Worm (Caenorhabditis elegans) whole organism, L3 larva: ENCODE data around the gene hrg-2.

Experiments
- ZK546.5 ChIP-seq: sonication (generic microtip); optimal IDR thresholded peaks from 2 replicates; lab custom pipeline; 2017; ENCODE audit warnings: missing biosample characterization, missing genetic modification characterization
- ama-1 ChIP-seq: fragments of 150-350 bp; optimal IDR thresholded peaks from 2 replicates; lab custom pipeline; 2018
- ceh-28 ChIP-seq: fragments of 150-350 bp; optimal IDR thresholded peaks from 2 replicates; lab custom pipeline; 2014; ENCODE audit warnings: missing biosample characterization, missing genetic modification reagents, missing genetic modification characterization
- ceh-82 ChIP-seq: fragments of 150-350 bp; optimal IDR thresholded peaks from 2 replicates; lab custom pipeline; 2014; ENCODE audit warnings: missing biosample characterization, missing genetic modification characterization
- ceh-9 ChIP-seq: sonication (generic microtip); optimal IDR thresholded peaks from 2 replicates; lab custom pipeline; 2018; ENCODE audit warnings: missing biosample characterization, missing genetic modification characterization
- egl-27 ChIP-seq: sonication (generic microtip); optimal IDR thresholded peaks from 4 replicates; lab custom pipeline; 2017; ENCODE audit warnings: missing biosample characterization, missing genetic modification reagents, missing genetic modification characterization
- elt-1 ChIP-seq: fragments of 150-350 bp; optimal IDR thresholded peaks from 2 replicates; lab custom pipeline; 2014; ENCODE audit warnings: missing biosample characterization, missing genetic modification characterization
- elt-2 ChIP-seq: sonication (generic microtip); optimal IDR thresholded peaks from 2 replicates; lab custom pipeline; 2016; ENCODE audit warnings: missing genetic modification reagents, mild to moderate bottlenecking, missing genetic modification characterization, missing compliant biosample characterization
- elt-3 ChIP-seq, 3 experiments: fragments of 150-350 bp in 1 of 3; sonication (generic microtip) in 2 of 3; optimal IDR thresholded peaks; 2 replicates in 2 of 3; 4 replicates in 1 of 3; lab custom pipeline; 2014 to 2017; ENCODE audit warnings: missing biosample characterization in 3 of 3, missing genetic modification characterization in 3 of 3
- eor-1 ChIP-seq, 2 experiments: fragments of 150-350 bp; optimal IDR thresholded peaks; 2 replicates each; lab custom pipeline; 2014 to 2018; ENCODE audit warnings: missing biosample characterization in 2 of 2, missing genetic modification characterization in 2 of 2
- fkh-10 ChIP-seq: sonication (generic microtip); optimal IDR thresholded peaks from 2 replicates; lab custom pipeline; 2017; ENCODE audit warnings: missing biosample characterization, missing genetic modification reagents, missing genetic modification characterization
- fkh-2 ChIP-seq: fragments of 150-350 bp; optimal IDR thresholded peaks from 2 replicates; lab custom pipeline; 2014; ENCODE audit warnings: missing biosample characterization, missing genetic modification reagents, missing genetic modification characterization
- fos-1 ChIP-seq: fragments of 150-350 bp; optimal IDR thresholded peaks from 2 replicates; lab custom pipeline; 2014; ENCODE audit warnings: missing biosample characterization, missing genetic modification characterization
- hmg-11 ChIP-seq: sonication (generic microtip); optimal IDR thresholded peaks from 2 replicates; lab custom pipeline; 2016; ENCODE audit warnings: missing genetic modification characterization, missing compliant biosample characterization
- lin-39 ChIP-seq: fragments of 150-350 bp; optimal IDR thresholded peaks from 2 replicates; lab custom pipeline; 2018; ENCODE audit warnings: missing biosample characterization, missing genetic modification reagents, missing genetic modification characterization
- lsy-12 ChIP-seq: sonication (generic microtip); optimal IDR thresholded peaks from 2 replicates; lab custom pipeline; 2016; ENCODE audit warnings: mild to moderate bottlenecking, missing genetic modification characterization, missing compliant biosample characterization
- mml-1 ChIP-seq: fragments of 150-350 bp; sonication (generic microtip); optimal IDR thresholded peaks from 3 replicates; lab custom pipeline; 2014; ENCODE audit warnings: missing biosample characterization, missing genetic modification characterization
- nfya-1 ChIP-seq: sonication (generic microtip); optimal IDR thresholded peaks from 2 replicates; lab custom pipeline; 2017; ENCODE audit warnings: missing genetic modification characterization, mild to moderate bottlenecking, missing compliant biosample characterization, antibody characterized with exemption, moderate library complexity; ENCODE audit not compliant: insufficient read depth
- nhr-11 ChIP-seq: fragments of 150-350 bp; optimal IDR thresholded peaks from 2 replicates; lab custom pipeline; 2014; ENCODE audit warnings: missing biosample characterization, missing genetic modification characterization
- nhr-12 ChIP-seq: fragments of 150-350 bp; optimal IDR thresholded peaks from 2 replicates; lab custom pipeline; 2014; ENCODE audit warnings: missing biosample characterization, missing genetic modification characterization
- nhr-23 ChIP-seq: fragments of 150-350 bp; optimal IDR thresholded peaks from 2 replicates; lab custom pipeline; 2014; ENCODE audit warnings: missing biosample characterization, missing genetic modification reagents, missing genetic modification characterization
- nhr-25 ChIP-seq: sonication (generic microtip); optimal IDR thresholded peaks from 2 replicates; lab custom pipeline; 2017; ENCODE audit warnings: missing biosample characterization, missing genetic modification characterization
- nhr-28 ChIP-seq: fragments of 150-350 bp; optimal IDR thresholded peaks from 2 replicates; lab custom pipeline; 2014; ENCODE audit warnings: missing biosample characterization, missing genetic modification characterization
- nhr-43 ChIP-seq: sonication (generic microtip); optimal IDR thresholded peaks from 2 replicates; lab custom pipeline; 2016; ENCODE audit warnings: mild to moderate bottlenecking, missing genetic modification characterization, missing compliant biosample characterization; ENCODE audit not compliant: poor library complexity, severe bottlenecking
- nhr-76 ChIP-seq: fragments of 150-350 bp; sonication (generic microtip); optimal IDR thresholded peaks from 5 replicates; lab custom pipeline; 2014; ENCODE audit warnings: missing biosample characterization, missing genetic modification characterization
- pha-4 ChIP-seq: fragments of 150-350 bp; optimal IDR thresholded peaks from 2 replicates; lab custom pipeline; 2014; ENCODE audit warnings: missing biosample characterization, missing genetic modification reagents, missing genetic modification characterization
- pqm-1 ChIP-seq: fragments of 150-350 bp; optimal IDR thresholded peaks from 2 replicates; lab custom pipeline; 2017; ENCODE audit warnings: missing biosample characterization, missing genetic modification characterization, inconsistent platforms
- skn-1 ChIP-seq: fragments of 150-350 bp; optimal IDR thresholded peaks from 2 replicates; lab custom pipeline; 2014; ENCODE audit warnings: missing biosample characterization, missing genetic modification characterization
- snpc-4 ChIP-seq: fragments of 150-350 bp; optimal IDR thresholded peaks from 2 replicates; lab custom pipeline; 2014; ENCODE audit warnings: missing biosample characterization, missing genetic modification characterization
- tbx-2 ChIP-seq: sonication (generic microtip); optimal IDR thresholded peaks from 2 replicates; lab custom pipeline; 2016; ENCODE audit warnings: mild to moderate bottlenecking, missing genetic modification characterization, missing compliant biosample characterization
- unc-39 ChIP-seq: sonication (generic microtip); optimal IDR thresholded peaks from 4 replicates; lab custom pipeline; 2017; ENCODE audit warnings: missing biosample characterization, missing genetic modification characterization
- unc-62 ChIP-seq: fragments of 150-350 bp; sonication (generic microtip); optimal IDR thresholded peaks from 4 replicates; lab custom pipeline; 2014; ENCODE audit warnings: missing biosample characterization, missing genetic modification reagents, missing genetic modification characterization
- zag-1 ChIP-seq: fragments of 150-350 bp; optimal IDR thresholded peaks from 2 replicates; lab custom pipeline; 2014; ENCODE audit warnings: missing biosample characterization, missing genetic modification characterization
- ztf-11 ChIP-seq: fragments of 150-350 bp; optimal IDR thresholded peaks from 2 replicates; lab custom pipeline; 2014; ENCODE audit warnings: missing biosample characterization, missing genetic modification characterization

Gene hrg-2

ce11 chrV:12420843-12421242, 10.5 kb upstream of the hrg-2 start, which contains the start of gene C54D10.4:
Gene C54D10.4, minus strand, starts transcription at chrV:12420943.
- TF ChIP-seq eor-1 (tag; optimal IDR thresholded peaks at IDR 0.05; lab: Kevin White, UChicago) = no peak
- TF ChIP-seq nhr-28 (tag; lab: Kevin White, UChicago) = no peak
- TF ChIP-seq ZK546.5 (tag; lab: Kevin White, UChicago) = no peak
- no peak for TF ChIP-seq ztf-11 (tag; lab: Kevin White, UChicago)
- no peak for TF ChIP-seq nhr-76 (tag; lab: Kevin White, UChicago)
- TF ChIP-seq fkh-10 = no peak
- no peak for TF ChIP-seq ama-1
- no peak for TF ChIP-seq fkh-2 (tag; lab: Kevin White, UChicago)
- no peak for TF ChIP-seq nhr-11 (tag; lab: Kevin White, UChicago)
- no peak for TF ChIP-seq nfya-1
- no peak for TF ChIP-seq unc-39 (tag; lab: Kevin White, UChicago)
- no peak for TF ChIP-seq ceh-9 (tag; lab: Kevin White, UChicago)
- TF ChIP-seq nhr-12 (tag; lab: Kevin White, UChicago) = no peak
- no peak for TF ChIP-seq hmg-11 (tag; lab: Kevin White, UChicago)
- no peak for TF ChIP-seq unc-62 (GFP tag; lab: Kevin White, UChicago)

ce11 chrV:12418292-12418691, 8.0 kb upstream of the hrg-2 start, which contains the start of gene C54D10.3:
Gene C54D10.3, plus strand, starts transcription at chrV:12418592.
- TF ChIP-seq nhr-43 (tag; lab: Kevin White, UChicago) = no peak
- no peak for TF ChIP-seq elt-1 (tag; lab: Kevin White, UChicago)
- TF ChIP-seq nhr-12 (tag; lab: Kevin White, UChicago) = no peak
- no peak for TF ChIP-seq ceh-9 (tag; lab: Kevin White, UChicago)
- no peak for TF ChIP-seq nfya-1
- TF ChIP-seq ama-1 = no peak
- TF ChIP-seq zag-1 (tag; lab: Kevin White, UChicago) = no peak
- TF ChIP-seq nhr-76 (tag; lab: Kevin White, UChicago) = no peak

- TF ChIP-seq unc-62 (GFP tag; lab: Kevin White, UChicago) (no peak), nhr-23 (no peak), elt-1 (tag; lab: Kevin White, UChicago) (no peak), ceh-82 (no peak)
- TF ChIP-seq, all 47 proteins: peak for 0
Observed at ce11 chrV:12417277-12417676, 7.0 kb upstream of the hrg-2 start, which contains the start of gene cdr-3. Gene cdr-3, minus strand, starts transcription at chrV:12417377.

ce11 chrV:12415656-12416055, 5.3 kb upstream of the hrg-2 start, which contains the start of gene cdr-2:
Gene cdr-2, minus strand, starts transcription at chrV:12415709.
- TF ChIP-seq pqm-1 (peak; percentile 79), tbx-2 (no peak), elt-3 (tag; optimal IDR thresholded peaks at IDR 0.05; lab: Kevin White, UChicago) (no peak), elt-1 (tag; lab: Kevin White, UChicago) (no peak), nhr-43 (tag; lab: Kevin White, UChicago) (no peak), lin-39 (tag; lab: Kevin White, UChicago) (no peak), nhr-11 (tag; lab: Kevin White, UChicago) (no peak), elt-2 (peak; percentile 78), unc-62 (GFP tag; lab: Kevin White, UChicago) (no peak)

ce11 chrV:12414362-12414761, 4.0 kb upstream of the hrg-2 start:
- TF ChIP-seq nhr-25 (no peak), snpc-4 (tag; lab: Kevin White, UChicago) (no peak), nhr-12 (tag; lab: Kevin White, UChicago) (no peak), ztf-11 (tag; lab: Kevin White, UChicago) (no peak), unc-39 (tag; lab: Kevin White, UChicago) (no peak), ceh-28 (tag; lab: Kevin White, UChicago) (no peak), nhr-11 (tag; lab: Kevin White, UChicago) (no peak), mml-1 (tag; lab: Kevin White, UChicago) (no peak), pqm-1 (peak; percentile 55), ZK546.5 (tag; lab: Kevin White, UChicago) (no peak), pha-4 (tag; lab: Kevin White, UChicago) (peak; percentile 15), egl-27 (no peak), nhr-43 (tag; lab: Kevin White, UChicago) (no peak), lsy-12 (no peak), ceh-82 (no peak), eor-1 (tag; optimal IDR thresholded peaks at IDR 0.05; lab: Kevin White, UChicago) (no peak), unc-62 (GFP tag; lab: Kevin White, UChicago) (no peak), zag-1 (tag; lab: Kevin White, UChicago) (no peak), lin-39 (tag; lab: Kevin White, UChicago) (no peak), skn-1 (peak; percentile 51), elt-2 (peak; percentile 62), fos-1 (tag; lab: Kevin White, UChicago) (no peak), fkh-10 (no peak), elt-1 (tag; lab: Kevin White, UChicago) (no peak)
